Worm (Caenorhabditis elegans) whole organism, L4 larva: Measurements from ENCODE around the gene K10C2.6.

Source experiments
- F26F4.8 ChIP-seq: fragments of 200-800 bp; sonication (Bioruptor generic); conservative IDR thresholded peaks from 2 replicates; pipeline ENCODE4 v1.3.6; 2022; ENCODE audit warnings: missing genetic modification characterization, missing compliant biosample characterization
- nhr-76 ChIP-seq: fragments of 150-350 bp; optimal IDR thresholded peaks from 2 replicates; lab custom pipeline; 2014; ENCODE audit warnings: missing biosample characterization, missing genetic modification characterization
- zfp-3 ChIP-seq: fragments of 200-800 bp; sonication (Bioruptor generic); conservative IDR thresholded peaks from 2 replicates; pipeline ENCODE4 v1.3.6; 2022; ENCODE audit warnings: missing genetic modification reagents, missing genetic modification characterization, missing compliant biosample characterization
- ztf-11 ChIP-seq: fragments of 150-350 bp; optimal IDR thresholded peaks from 2 replicates; lab custom pipeline; 2014; ENCODE audit warnings: missing biosample characterization, missing genetic modification characterization

The K10C2.6 gene

DNA sequence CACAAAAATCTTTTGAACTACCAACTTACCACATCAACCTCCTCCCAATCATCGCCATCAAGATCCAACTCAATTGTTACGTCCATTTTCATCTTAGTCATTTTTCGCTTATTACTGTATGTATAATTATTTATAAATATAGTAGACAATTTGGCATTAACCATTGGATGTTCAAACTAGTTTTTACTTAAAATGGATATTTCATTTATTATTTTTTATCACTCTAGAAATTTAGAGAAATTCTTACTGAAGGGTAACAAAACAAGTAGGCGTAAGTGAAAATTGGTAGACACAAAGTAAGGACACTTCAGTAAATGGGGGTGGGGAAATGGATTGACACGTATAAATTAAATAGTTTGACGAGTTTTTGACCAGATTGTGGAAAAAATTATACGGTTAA lies 48.5 kb downstream of the K10C2.6 start, which contains the start of gene actl-1 (continued):
- no peak for TF ChIP-seq ztf-11 (tag; lab: Kevin White, UChicago)
- no peak for TF ChIP-seq F26F4.8
- TF ChIP-seq zfp-3 = no peak
- no peak for TF ChIP-seq nhr-76
